Worm (Caenorhabditis elegans) whole organism, early embryonic: ENCODE measurements around the gene col-94.

Experiments used
- B0310.2 ChIP-seq: sonication (generic microtip); optimal IDR thresholded peaks from 2 replicates; lab custom pipeline; 2016; ENCODE audit warnings: mild to moderate bottlenecking, missing genetic modification characterization, missing compliant biosample characterization
- F13C5.2 ChIP-seq: sonication (generic microtip); optimal IDR thresholded peaks from 2 replicates; lab custom pipeline; 2017; ENCODE audit warnings: mild to moderate bottlenecking, missing genetic modification characterization, inconsistent platforms, missing compliant biosample characterization
- ama-1 ChIP-seq: fragments of 150-350 bp; optimal IDR thresholded peaks from 2 replicates; lab custom pipeline; 2014
- ceh-13 ChIP-seq: fragments of 200-800 bp; sonication (Bioruptor generic); optimal IDR thresholded peaks from 2 replicates; lab custom pipeline; 2018; ENCODE audit warnings: mild to moderate bottlenecking, missing genetic modification characterization, missing compliant biosample characterization
- ets-7 ChIP-seq: sonication (generic microtip); optimal IDR thresholded peaks from 2 replicates; lab custom pipeline; 2016; ENCODE audit warnings: missing genotype, missing genetic modification characterization, missing compliant biosample characterization
- flt-1 ChIP-seq: fragments of 200-800 bp; sonication (Bioruptor generic); IDR thresholded peaks from 2 replicates; pipeline ENCODE4 v1.3.6; 2022; ENCODE audit warnings: missing genetic modification characterization, missing compliant biosample characterization
- hmbx-1 ChIP-seq: sonication (generic microtip); optimal IDR thresholded peaks from 2 replicates; lab custom pipeline; 2016; ENCODE audit warnings: mild to moderate bottlenecking, missing genetic modification characterization, missing compliant biosample characterization
- hnd-1 ChIP-seq: sonication (generic microtip); optimal IDR thresholded peaks from 2 replicates; lab custom pipeline; 2016; ENCODE audit warnings: missing genetic modification characterization, missing compliant biosample characterization
- pes-1 ChIP-seq: fragments of 200-800 bp; sonication (Bioruptor generic); IDR thresholded peaks from 2 replicates; pipeline ENCODE4 v1.3.6; 2022; ENCODE audit warnings: missing genetic modification reagents, missing genetic modification characterization, missing compliant biosample characterization
- sea-1 ChIP-seq: fragments of 200-800 bp; sonication (Bioruptor generic); conservative IDR thresholded peaks from 2 replicates; pipeline ENCODE4 v1.3.6; 2022; ENCODE audit warnings: missing genetic modification characterization, missing compliant biosample characterization
- tbx-11 ChIP-seq: fragments of 200-800 bp; sonication (Bioruptor generic); IDR thresholded peaks from 2 replicates; pipeline ENCODE4 v1.3.6; 2022; ENCODE audit warnings: missing genetic modification characterization, missing compliant biosample characterization
- tbx-37 ChIP-seq: fragments of 200-800 bp; sonication (Bioruptor generic); conservative IDR thresholded peaks from 2 replicates; pipeline ENCODE4 v1.3.6; 2022; ENCODE audit warnings: missing genetic modification reagents, missing genetic modification characterization, missing compliant biosample characterization
- tra-4 ChIP-seq: sonication (generic microtip); optimal IDR thresholded peaks from 2 replicates; lab custom pipeline; 2017; ENCODE audit warnings: missing genetic modification characterization, missing compliant biosample characterization

DNA sequence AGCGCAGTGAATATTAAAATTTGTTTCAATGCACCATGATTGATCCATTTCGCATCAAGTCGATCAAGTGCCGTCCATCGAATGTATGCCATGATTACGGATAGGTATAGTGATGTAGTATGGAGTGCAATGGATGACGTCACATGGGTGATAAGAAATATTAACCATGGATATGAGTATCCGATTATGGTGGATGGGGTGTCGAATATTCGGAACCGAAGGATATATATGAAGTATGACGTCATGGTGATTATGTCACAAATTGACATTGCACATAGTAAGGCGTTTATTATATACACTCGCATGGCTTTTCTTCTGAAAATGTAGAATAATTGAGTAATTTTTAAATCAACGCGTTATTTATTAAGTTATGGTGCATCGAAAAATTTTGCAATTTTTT lies 6.4 kb upstream of the col-94 start:
- no peak for TF ChIP-seq ama-1 (lab: Kevin White, UChicago)
- no peak for TF ChIP-seq ets-7 (tag; lab: Kevin White, UChicago)
- TF ChIP-seq sea-1 (GFP tag; lab: Robert Waterston, UW), result no peak
- TF ChIP-seq hmbx-1, result no peak
- no peak for TF ChIP-seq tbx-37 (GFP tag; lab: Robert Waterston, UW)
- TF ChIP-seq B0310.2 (tag; lab: Kevin White, UChicago), result no peak
- TF ChIP-seq pes-1 (GFP tag; lab: Robert Waterston, UW), result no peak
- no peak for TF ChIP-seq F13C5.2 (tag; lab: Kevin White, UChicago)
- no peak for TF ChIP-seq ceh-13 (GFP tag; lab: Kevin White, UChicago)
- no peak for TF ChIP-seq tbx-11 (GFP tag; lab: Robert Waterston, UW)
- TF ChIP-seq flt-1, result no peak
- TF ChIP-seq hnd-1, result no peak
- TF ChIP-seq tra-4 (tag; lab: Kevin White, UChicago), result no peak
